Worm (Caenorhabditis elegans) whole organism, L1 larva: Measurements from ENCODE around the gene arrd-24.

Source experiments
- C04F5.9 ChIP-seq: sonication (generic microtip); optimal IDR thresholded peaks from 2 replicates; lab custom pipeline; 2016; ENCODE audit warnings: missing genetic modification characterization, missing compliant biosample characterization
- C34B4.2 ChIP-seq: sonication (generic microtip); optimal IDR thresholded peaks from 2 replicates; lab custom pipeline; 2017; ENCODE audit warnings: mild to moderate bottlenecking, missing genetic modification characterization, missing compliant biosample characterization
- aha-1 ChIP-seq: fragments of 150-350 bp; optimal IDR thresholded peaks from 2 replicates; lab custom pipeline; 2014; ENCODE audit warnings: missing biosample characterization, missing genetic modification characterization
- alr-1 ChIP-seq: fragments of 200-800 bp; sonication (Bioruptor generic); optimal IDR thresholded peaks from 2 replicates; lab custom pipeline; 2018; ENCODE audit warnings: borderline replicate concordance, mild to moderate bottlenecking, missing genetic modification characterization, missing compliant biosample characterization
- ceh-63 ChIP-seq: fragments of 200-800 bp; sonication (Bioruptor generic); optimal IDR thresholded peaks from 2 replicates; lab custom pipeline; 2018; ENCODE audit warnings: mild to moderate bottlenecking, missing genetic modification characterization, missing compliant biosample characterization
- ceh-8 ChIP-seq: fragments of 200-800 bp; sonication (Bioruptor generic); optimal IDR thresholded peaks from 2 replicates; lab custom pipeline; 2018; ENCODE audit warnings: mild to moderate bottlenecking, missing genetic modification characterization, moderate library complexity, missing compliant biosample characterization
- ceh-82 ChIP-seq, 3 experiments: fragments of 150-350 bp in 1 of 3; sonication (generic microtip) in 2 of 3; optimal IDR thresholded peaks; 2 replicates each; lab custom pipeline; 2014 to 2017; ENCODE audit warnings: missing biosample characterization in 3 of 3, missing genetic modification characterization in 3 of 3
- efl-1 ChIP-seq, 4 experiments: fragments of 150-350 bp; optimal IDR thresholded peaks in 3 of 4; peaks in 1 of 4; 1 replicate in 1 of 4; 2 replicates in 3 of 4; lab custom pipeline; 2014; ENCODE audit warnings: missing biosample characterization in 2 of 4, missing genetic modification characterization in 2 of 4, missing genetic modification reagents in 2 of 4
- efl-3 ChIP-seq: fragments of 200-800 bp; sonication (Bioruptor generic); optimal IDR thresholded peaks from 2 replicates; lab custom pipeline; 2018; ENCODE audit warnings: mild to moderate bottlenecking, missing genetic modification characterization, missing compliant biosample characterization
- egl-27 ChIP-seq, 2 experiments: fragments of 150-350 bp in 1 of 2; sonication (generic microtip); optimal IDR thresholded peaks; 3 replicates each; lab custom pipeline; 2017 to 2018; ENCODE audit warnings: missing biosample characterization in 2 of 2, missing genetic modification characterization in 2 of 2, missing genetic modification reagents in 2 of 2
- fos-1 ChIP-seq: fragments of 150-350 bp; optimal IDR thresholded peaks from 2 replicates; lab custom pipeline; 2014; ENCODE audit warnings: missing biosample characterization, missing genetic modification characterization
- hlh-17 ChIP-seq: fragments of 200-800 bp; sonication (Bioruptor generic); optimal IDR thresholded peaks from 2 replicates; lab custom pipeline; 2018; ENCODE audit warnings: missing genetic modification characterization, mild to moderate bottlenecking, missing compliant biosample characterization, moderate library complexity, borderline replicate concordance
- irx-1 ChIP-seq: sonication (generic microtip); optimal IDR thresholded peaks from 2 replicates; lab custom pipeline; 2016; ENCODE audit warnings: missing genetic modification characterization, missing compliant biosample characterization
- isw-1 ChIP-seq: fragments of 200-800 bp; sonication (Bioruptor generic); IDR thresholded peaks from 2 replicates; pipeline ENCODE4 v1.3.6; 2022; ENCODE audit warnings: missing genetic modification characterization, missing compliant biosample characterization
- lin-13 ChIP-seq: fragments of 150-350 bp; optimal IDR thresholded peaks from 2 replicates; lab custom pipeline; 2014; ENCODE audit warnings: missing biosample characterization, missing genetic modification reagents, missing genetic modification characterization
- lin-15B ChIP-seq: fragments of 150-350 bp; sonication (generic microtip); optimal IDR thresholded peaks from 3 replicates; lab custom pipeline; 2014; ENCODE audit warnings: missing biosample characterization, missing genetic modification characterization
- lin-35 ChIP-seq, 2 experiments: fragments of 150-350 bp; optimal IDR thresholded peaks; 2 replicates each; lab custom pipeline; 2014; ENCODE audit warnings: missing biosample characterization in 2 of 2, missing genetic modification characterization in 2 of 2, missing genetic modification reagents in 2 of 2
- lin-39 ChIP-seq: fragments of 150-350 bp; optimal IDR thresholded peaks from 2 replicates; lab custom pipeline; 2014; ENCODE audit warnings: missing biosample characterization, missing genetic modification reagents, missing genetic modification characterization
- lir-3 ChIP-seq: sonication (generic microtip); optimal IDR thresholded peaks from 2 replicates; lab custom pipeline; 2016; ENCODE audit warnings: mild to moderate bottlenecking, missing genetic modification characterization, moderate library complexity, missing compliant biosample characterization; ENCODE audit not compliant: poor library complexity
- lsy-2 ChIP-seq, 2 experiments: fragments of 150-350 bp; optimal IDR thresholded peaks; 2 replicates each; lab custom pipeline; 2014; ENCODE audit warnings: missing biosample characterization in 2 of 2, missing genetic modification characterization in 2 of 2
- mab-9 ChIP-seq: fragments of 200-800 bp; sonication (Bioruptor generic); IDR thresholded peaks from 2 replicates; pipeline ENCODE4 v1.3.6; 2022; ENCODE audit warnings: missing genetic modification reagents, missing genetic modification characterization, missing compliant biosample characterization
- mdl-1 ChIP-seq, 2 experiments: fragments of 150-350 bp; optimal IDR thresholded peaks; 2 replicates each; lab custom pipeline; 2014 to 2017; ENCODE audit warnings: missing biosample characterization in 2 of 2, missing genetic modification characterization in 2 of 2, inconsistent platforms in 1 of 2
- nhr-20 ChIP-seq: sonication (generic microtip); optimal IDR thresholded peaks from 2 replicates; lab custom pipeline; 2016; ENCODE audit warnings: mild to moderate bottlenecking, missing genetic modification characterization, missing compliant biosample characterization
- nhr-47 ChIP-seq: sonication (generic microtip); optimal IDR thresholded peaks from 2 replicates; lab custom pipeline; 2016; ENCODE audit warnings: mild to moderate bottlenecking, missing genetic modification characterization, moderate library complexity, missing compliant biosample characterization
- nhr-71 ChIP-seq: sonication (generic microtip); optimal IDR thresholded peaks from 2 replicates; lab custom pipeline; 2016; ENCODE audit warnings: mild to moderate bottlenecking, missing genetic modification characterization, moderate library complexity, missing compliant biosample characterization
- nhr-76 ChIP-seq: sonication (generic microtip); optimal IDR thresholded peaks from 2 replicates; lab custom pipeline; 2017; ENCODE audit warnings: missing biosample characterization, missing genetic modification characterization
- nhr-85 ChIP-seq: sonication (generic microtip); peaks from one replicate; lab custom pipeline; 2016; ENCODE audit warnings: missing genetic modification characterization, inconsistent platforms, missing compliant biosample characterization
- pag-3 ChIP-seq: sonication (generic microtip); optimal IDR thresholded peaks from 2 replicates; lab custom pipeline; 2017; ENCODE audit warnings: missing genetic modification characterization, mild to moderate bottlenecking, missing compliant biosample characterization, antibody characterized with exemption, borderline replicate concordance; ENCODE audit not compliant: insufficient read depth
- rnt-1 ChIP-seq: sonication (generic microtip); optimal IDR thresholded peaks from 2 replicates; lab custom pipeline; 2016; ENCODE audit warnings: mild to moderate bottlenecking, missing genetic modification characterization, moderate library complexity, missing compliant biosample characterization
- snpc-4 ChIP-seq: fragments of 150-350 bp; optimal IDR thresholded peaks from 2 replicates; lab custom pipeline; 2014; ENCODE audit warnings: missing biosample characterization, missing genetic modification characterization
- snu-23 ChIP-seq: sonication (generic microtip); optimal IDR thresholded peaks from 2 replicates; lab custom pipeline; 2016; ENCODE audit warnings: missing genetic modification characterization, missing compliant biosample characterization
- sox-4 ChIP-seq: sonication (generic microtip); optimal IDR thresholded peaks from 2 replicates; lab custom pipeline; 2016; ENCODE audit warnings: missing genetic modification characterization, missing compliant biosample characterization
- sptf-1 ChIP-seq: fragments of 150-350 bp; optimal IDR thresholded peaks from 2 replicates; lab custom pipeline; 2014; ENCODE audit warnings: missing biosample characterization, missing genetic modification characterization
- sup-37 ChIP-seq: fragments of 200-800 bp; sonication (Bioruptor generic); optimal IDR thresholded peaks from 2 replicates; lab custom pipeline; 2018; ENCODE audit warnings: mild to moderate bottlenecking, missing genetic modification characterization, missing compliant biosample characterization
- tlp-1 ChIP-seq: fragments of 150-350 bp; optimal IDR thresholded peaks from 2 replicates; lab custom pipeline; 2014; ENCODE audit warnings: missing biosample characterization, missing genetic modification characterization
- vab-15 ChIP-seq: sonication (generic microtip); optimal IDR thresholded peaks from 2 replicates; lab custom pipeline; 2017; ENCODE audit warnings: missing genotype, mild to moderate bottlenecking, missing genetic modification characterization, missing compliant biosample characterization
- zip-4 ChIP-seq: fragments of 200-800 bp; sonication (Bioruptor generic); optimal IDR thresholded peaks from 2 replicates; lab custom pipeline; 2018; ENCODE audit warnings: mild to moderate bottlenecking, missing genetic modification characterization, moderate library complexity, missing compliant biosample characterization
- ztf-4 ChIP-seq: fragments of 150-350 bp; optimal IDR thresholded peaks from 2 replicates; lab custom pipeline; 2014; ENCODE audit warnings: missing biosample characterization, missing genetic modification characterization

Gene arrd-24

DNA sequence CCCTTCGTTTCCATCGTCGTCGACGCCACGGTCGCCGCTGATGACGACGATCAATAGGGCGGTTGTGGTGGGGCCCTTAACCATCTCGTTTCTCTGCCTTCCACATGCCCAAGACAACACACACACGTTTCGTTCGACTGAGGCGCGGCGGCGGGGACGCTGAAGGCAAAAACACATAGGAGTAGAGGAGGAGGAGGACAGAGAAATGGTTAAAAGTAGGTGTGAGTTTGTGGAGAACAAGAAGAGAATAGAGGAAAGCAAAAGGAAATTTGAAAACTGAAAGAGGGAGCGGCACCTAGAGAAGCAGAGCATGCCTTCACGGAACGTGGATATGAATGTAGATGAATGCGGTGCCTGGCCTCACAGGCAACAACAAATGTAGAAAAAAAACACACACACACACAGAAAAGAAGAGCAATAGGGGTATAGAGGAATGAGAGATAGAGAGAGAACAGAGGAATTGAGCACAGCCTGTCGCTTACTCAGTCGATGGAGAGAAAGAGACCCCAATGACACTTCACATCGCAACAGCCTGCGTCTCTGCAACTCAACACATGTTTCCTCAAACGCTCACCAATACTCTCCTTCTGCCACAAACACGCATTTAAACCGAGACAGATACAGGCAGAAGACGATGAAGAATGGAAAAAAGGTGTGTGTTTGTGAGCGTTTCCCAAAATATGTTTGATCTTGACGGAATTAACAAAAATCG is 10.9 kb downstream of the arrd-24 start (continued):
- TF ChIP-seq lin-13 (peak; percentile 64), lin-35 (GFP tag; optimal IDR thresholded peaks at IDR 0.05; lab: Kevin White, UChicago) (peak; percentile 19 to 67), aha-1 (tag; lab: Kevin White, UChicago) (no peak), fos-1 (tag; lab: Kevin White, UChicago) (peak; percentile 59), zip-4 (GFP tag; lab: Kevin White, UChicago) (no peak), alr-1 (no peak), vab-15 (no peak), ceh-82 (tag; optimal IDR thresholded peaks at IDR 0.05; lab: Kevin White, UChicago) (peak; percentile 30 to 50 (median 49)), snu-23 (GFP tag; lab: Kevin White, UChicago) (peak; percentile 89), C04F5.9 (tag; lab: Kevin White, UChicago) (peak; percentile 15), irx-1 (peak; percentile 84), nhr-71 (tag; lab: Kevin White, UChicago) (peak; percentile 89), sox-4 (tag; lab: Kevin White, UChicago) (no peak), egl-27 (tag; optimal IDR thresholded peaks at IDR 0.05; lab: Kevin White, UChicago) (no peak), lir-3 (tag; lab: Kevin White, UChicago) (peak; percentile 55), ztf-4 (peak; percentile 53), lsy-2 (tag; optimal IDR thresholded peaks at IDR 0.05; lab: Kevin White, UChicago) (peak; percentile 30 to 82), efl-3 (GFP tag; lab: Kevin White, UChicago) (no peak), rnt-1 (peak; percentile 81), tlp-1 (tag; lab: Kevin White, UChicago) (no peak), nhr-20 (peak; percentile 80), efl-1 (optimal IDR thresholded peaks at IDR 0.05; lab: Kevin White, UChicago) (peak; percentile 44 to 61), efl-1 (GFP tag; optimal IDR thresholded peaks at IDR 0.05 in 1 of 2; lab: Kevin White, UChicago) (peak in 1 of 2 experiments; percentile 86), isw-1 (GFP tag; lab: Robert Waterston, UW) (peak; percentile 43), ceh-8 (GFP tag; lab: Kevin White, UChicago) (no peak), mab-9 (GFP tag; lab: Robert Waterston, UW) (peak; percentile 63; the same call in 1 of the 2 replicates), sup-37 (GFP tag; lab: Kevin White, UChicago) (peak; percentile 18), nhr-47 (tag; lab: Kevin White, UChicago) (peak; percentile 81), C34B4.2 (tag; lab: Kevin White, UChicago) (no peak), lin-15B (tag; lab: Kevin White, UChicago) (no peak), ceh-63 (GFP tag; lab: Kevin White, UChicago) (no peak), pag-3 (tag; lab: Kevin White, UChicago) (no peak), mdl-1 (tag; optimal IDR thresholded peaks at IDR 0.05; lab: Kevin White, UChicago) (peak in 1 of 2 experiments; percentile 55), nhr-76 (no peak), snpc-4 (tag; lab: Kevin White, UChicago) (peak; percentile 21), lin-39 (peak; percentile 3), sptf-1 (tag; lab: Kevin White, UChicago) (no peak), hlh-17 (GFP tag; lab: Kevin White, UChicago) (no peak)

DNA sequence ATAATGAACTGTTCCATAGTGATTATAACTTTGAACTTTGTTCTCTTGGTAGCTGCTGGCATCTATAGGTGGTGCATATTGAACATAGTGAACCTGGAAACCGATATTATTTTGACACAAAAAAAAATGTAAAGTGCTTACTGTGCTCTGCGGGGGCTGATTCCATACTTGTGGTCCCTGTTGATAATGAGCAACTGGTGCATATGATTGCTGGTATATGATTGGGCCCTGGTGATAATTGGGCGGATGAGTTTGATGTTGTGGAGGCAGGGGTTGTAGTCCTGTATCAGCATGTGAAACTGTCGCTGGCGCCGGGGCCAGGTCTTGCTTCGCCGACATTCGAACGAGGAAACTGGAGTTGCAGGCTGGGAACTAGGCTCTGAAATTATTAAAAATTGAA is 12.0 kb downstream of the arrd-24 start, which contains the start of gene pqn-39:
TSS of gene pqn-39 (minus strand) at position 385 of the 400 bp plus-strand sequence.
- TF ChIP-seq vab-15: no peak
- TF ChIP-seq nhr-85 (tag; lab: Kevin White, UChicago): peak; percentile 61
